Fruit fly (Drosophila melanogaster) whole organism, embryonic: ENCODE measurements around the gene CG34253.
A peak's percentile ranks its signal among the peaks of the same experiment; 100 is the strongest.

Experiments used
- Asciz ChIP-seq: fragments of 200-800 bp; sonication (Bioruptor generic); optimal IDR thresholded peaks from 2 replicates; lab custom pipeline; 2017; ENCODE audit warnings: missing biosample characterization, mild to moderate bottlenecking, missing genetic modification characterization, missing genetic modification reagents
- BEAF-32 ChIP-seq: fragments of 200-800 bp; sonication (Bioruptor generic); optimal IDR thresholded peaks from 3 replicates; lab custom pipeline; 2017; ENCODE audit warnings: missing biosample characterization, missing genetic modification characterization, mild to moderate bottlenecking, moderate library complexity, missing genetic modification reagents
- Bteb2 ChIP-seq: fragments of 200-800 bp; sonication (Bioruptor generic); optimal IDR thresholded peaks from 2 replicates; lab custom pipeline; 2016; ENCODE audit warnings: missing biosample characterization, missing genetic modification characterization
- CG10274 ChIP-seq: fragments of 200-800 bp; sonication (Bioruptor generic); optimal IDR thresholded peaks from 3 replicates; lab custom pipeline; 2017; ENCODE audit warnings: missing biosample characterization, mild to moderate bottlenecking, missing genetic modification characterization
- CG10543 ChIP-seq: fragments of 200-800 bp; sonication (Bioruptor generic); optimal IDR thresholded peaks from 3 replicates; lab custom pipeline; 2017; ENCODE audit warnings: missing biosample characterization, mild to moderate bottlenecking, missing genetic modification characterization, moderate library complexity
- CG11085 ChIP-seq: fragments of 200-800 bp; sonication (Bioruptor generic); IDR thresholded peaks from 2 replicates; pipeline ENCODE4 v1.3.6; 2022; ENCODE audit warnings: missing biosample characterization, missing genetic modification characterization
- CG11093 ChIP-seq: fragments of 200-800 bp; sonication (Bioruptor generic); IDR thresholded peaks from 3 replicates; pipeline ENCODE4 v1.3.6; 2022; ENCODE audit warnings: missing biosample characterization, missing genetic modification characterization
- CG11456 ChIP-seq: fragments of 200-800 bp; sonication (Bioruptor generic); IDR thresholded peaks from 3 replicates; pipeline ENCODE4 v1.3.6; 2022; ENCODE audit warnings: missing biosample characterization, missing genetic modification characterization
- CG11723 ChIP-seq: fragments of 200-800 bp; sonication (Bioruptor generic); optimal IDR thresholded peaks from 2 replicates; lab custom pipeline; 2017; ENCODE audit warnings: missing biosample characterization, mild to moderate bottlenecking, missing genetic modification characterization
- CG12219 ChIP-seq: fragments of 200-800 bp; sonication (Bioruptor generic); optimal IDR thresholded peaks from 3 replicates; lab custom pipeline; 2018; ENCODE audit warnings: missing biosample characterization, mild to moderate bottlenecking, missing genetic modification characterization
- CG12942 ChIP-seq: fragments of 200-800 bp; sonication (Bioruptor generic); optimal IDR thresholded peaks from 3 replicates; lab custom pipeline; 2016; ENCODE audit warnings: missing biosample characterization, missing genetic modification characterization
- CG15073 ChIP-seq: fragments of 200-800 bp; sonication (Bioruptor generic); optimal IDR thresholded peaks from 2 replicates; lab custom pipeline; 2016; ENCODE audit warnings: missing biosample characterization, missing genetic modification characterization
- CG17385 ChIP-seq: fragments of 200-800 bp; sonication (Bioruptor generic); optimal IDR thresholded peaks from 3 replicates; lab custom pipeline; 2018; ENCODE audit warnings: missing biosample characterization, mild to moderate bottlenecking, missing genetic modification characterization
- CG17612 ChIP-seq: fragments of 200-800 bp; sonication (Bioruptor generic); IDR thresholded peaks from 2 replicates; pipeline ENCODE4 v1.3.6; 2022; ENCODE audit warnings: missing biosample characterization, missing genetic modification characterization
- CG17829 ChIP-seq: fragments of 200-800 bp; optimal IDR thresholded peaks from 2 replicates; lab custom pipeline; 2019; ENCODE audit warnings: missing biosample characterization, mild to moderate bottlenecking, missing genetic modification characterization, moderate library complexity
- CG31441 ChIP-seq: fragments of 200-800 bp; sonication (Bioruptor generic); IDR thresholded peaks from 2 replicates; pipeline ENCODE4 v1.3.6; 2022; ENCODE audit warnings: missing biosample characterization, missing genetic modification characterization
- CG32532 ChIP-seq: fragments of 200-800 bp; sonication (Bioruptor generic); IDR thresholded peaks from 2 replicates; pipeline ENCODE4 v1.3.6; 2022; ENCODE audit warnings: missing biosample characterization, missing genetic modification characterization
- CG3995 ChIP-seq: fragments of 200-800 bp; sonication (Bioruptor generic); optimal IDR thresholded peaks from 3 replicates; lab custom pipeline; 2016; ENCODE audit warnings: missing biosample characterization, missing genetic modification characterization
- CG4282 ChIP-seq: fragments of 200-800 bp; sonication (Bioruptor generic); optimal IDR thresholded peaks from 2 replicates; lab custom pipeline; 2016; ENCODE audit warnings: missing biosample characterization, missing genetic modification characterization
- CG4854 ChIP-seq: fragments of 200-800 bp; sonication (Bioruptor generic); optimal IDR thresholded peaks from 2 replicates; lab custom pipeline; 2016; ENCODE audit warnings: missing biosample characterization, missing genetic modification characterization, inconsistent platforms
- CG6765 ChIP-seq: fragments of 200-800 bp; sonication (Bioruptor generic); optimal IDR thresholded peaks from 3 replicates; lab custom pipeline; 2017; ENCODE audit warnings: missing biosample characterization, mild to moderate bottlenecking, missing genetic modification characterization
- CG6854 ChIP-seq: fragments of 200-800 bp; sonication (Bioruptor generic); optimal IDR thresholded peaks from 3 replicates; lab custom pipeline; 2017; ENCODE audit warnings: missing biosample characterization, mild to moderate bottlenecking, missing genetic modification characterization
- CG8089 ChIP-seq: fragments of 200-800 bp; sonication (Bioruptor generic); optimal IDR thresholded peaks from 3 replicates; lab custom pipeline; 2016; ENCODE audit warnings: missing biosample characterization, missing genetic modification characterization
- CG8290 ChIP-seq, 3 experiments: fragments of 200-800 bp; sonication (Bioruptor generic); optimal IDR thresholded peaks; 2 replicates each; lab custom pipeline; 2016 to 2019; ENCODE audit warnings: missing biosample characterization in 3 of 3, missing genetic modification characterization in 3 of 3, mild to moderate bottlenecking in 2 of 3, moderate library complexity in 1 of 3
- Dll ChIP-seq: fragments of 200-800 bp; sonication (Bioruptor generic); IDR thresholded peaks from 4 replicates; pipeline ENCODE4 v1.3.6; 2022; ENCODE audit warnings: missing biosample characterization, missing genetic modification characterization; ENCODE audit not compliant: partially characterized antibody
- E2f2 ChIP-seq: fragments of 200-800 bp; sonication (Bioruptor generic); IDR thresholded peaks from 2 replicates; pipeline ENCODE4 v1.3.6; 2022; ENCODE audit warnings: missing biosample characterization, missing genetic modification characterization
- Eip74EF ChIP-seq, 2 experiments: fragments of 200-800 bp in 1 of 2; fragments of >200 bp in 1 of 2; sonication (Bioruptor generic) in 1 of 2; optimal IDR thresholded peaks; 2 replicates each; lab custom pipeline; 2017 to 2019; ENCODE audit warnings: missing biosample characterization in 2 of 2, missing genetic modification characterization in 2 of 2, mild to moderate bottlenecking in 1 of 2, moderate library complexity in 1 of 2
- H2.0 ChIP-seq: fragments of 200-800 bp; sonication (Bioruptor generic); IDR thresholded peaks from 2 replicates; pipeline ENCODE4 v1.3.6; 2022; ENCODE audit warnings: missing biosample characterization, missing genetic modification characterization
- HHEX ChIP-seq: fragments of 200-800 bp; sonication (Bioruptor generic); optimal IDR thresholded peaks from 3 replicates; lab custom pipeline; 2017; ENCODE audit warnings: missing biosample characterization, mild to moderate bottlenecking, missing genetic modification characterization, missing genetic modification reagents
- HLH4C ChIP-seq: fragments of 200-800 bp; sonication (Bioruptor generic); IDR thresholded peaks from 3 replicates; pipeline ENCODE4 v1.3.6; 2022; ENCODE audit warnings: missing biosample characterization, missing genetic modification characterization; ENCODE audit not compliant: partially characterized antibody
- Hr39 ChIP-seq: fragments of >200 bp; optimal IDR thresholded peaks from 2 replicates; lab custom pipeline; 2017
- MESR4 ChIP-seq: fragments of 200-800 bp; sonication (Bioruptor generic); optimal IDR thresholded peaks from 2 replicates; lab custom pipeline; 2018; ENCODE audit warnings: missing biosample characterization, mild to moderate bottlenecking, missing genetic modification characterization, moderate library complexity
- MTF-1 ChIP-seq: fragments of 200-800 bp; sonication (Bioruptor generic); optimal IDR thresholded peaks from 2 replicates; lab custom pipeline; 2018; ENCODE audit warnings: missing biosample characterization, mild to moderate bottlenecking, missing genetic modification characterization, borderline replicate concordance
- Ssrp ChIP-seq: fragments of 200-800 bp; sonication (Bioruptor generic); optimal IDR thresholded peaks from 2 replicates; lab custom pipeline; 2018; ENCODE audit warnings: missing biosample characterization, mild to moderate bottlenecking, missing genetic modification characterization, moderate library complexity
- Stat92E ChIP-seq, 3 experiments: fragments of >200 bp in 2 of 3; fragments of 200-800 bp in 1 of 3; sonication (Bioruptor generic) in 1 of 3; optimal IDR thresholded peaks; 2 replicates each; lab custom pipeline; 2017 to 2019; ENCODE audit warnings: missing biosample characterization in 3 of 3, missing genetic modification characterization in 3 of 3, mild to moderate bottlenecking in 1 of 3, moderate library complexity in 1 of 3
- Xbp1 ChIP-seq: fragments of 200-800 bp; sonication (Bioruptor generic); optimal IDR thresholded peaks from 3 replicates; lab custom pipeline; 2016; ENCODE audit warnings: missing biosample characterization, mild to moderate bottlenecking, missing genetic modification characterization
- cg ChIP-seq: fragments of 200-800 bp; sonication (Bioruptor generic); optimal IDR thresholded peaks from 3 replicates; lab custom pipeline; 2019; ENCODE audit warnings: missing biosample characterization, mild to moderate bottlenecking, missing genetic modification characterization, moderate library complexity
- crp ChIP-seq, 2 experiments: fragments of 200-800 bp; sonication (Bioruptor generic); optimal IDR thresholded peaks; 2 replicates in 1 of 2; 3 replicates in 1 of 2; lab custom pipeline; 2017; ENCODE audit warnings: missing biosample characterization in 2 of 2, missing genetic modification characterization in 2 of 2, mild to moderate bottlenecking in 1 of 2, moderate library complexity in 1 of 2
- dimm ChIP-seq: fragments of 200-800 bp; sonication (Bioruptor generic); IDR thresholded peaks from 2 replicates; pipeline ENCODE4 v1.3.6; 2022; ENCODE audit warnings: missing biosample characterization, missing genetic modification characterization
- dm ChIP-seq: fragments of 200-800 bp; sonication (Bioruptor generic); optimal IDR thresholded peaks from 3 replicates; lab custom pipeline; 2016; ENCODE audit warnings: missing biosample characterization, missing genetic modification characterization
- esg ChIP-seq: fragments of 200-800 bp; sonication (Bioruptor generic); conservative IDR thresholded peaks from 2 replicates; pipeline ENCODE4 v1.3.6; 2022; ENCODE audit warnings: missing biosample characterization, missing genetic modification characterization
- lilli ChIP-seq: fragments of 200-800 bp; sonication (Bioruptor generic); optimal IDR thresholded peaks from 3 replicates; lab custom pipeline; 2016; ENCODE audit warnings: missing biosample characterization, missing genetic modification characterization
- mam ChIP-seq: fragments of 200-800 bp; sonication (Bioruptor generic); optimal IDR thresholded peaks from 3 replicates; lab custom pipeline; 2016; ENCODE audit warnings: missing biosample characterization, missing genetic modification characterization
- nmo ChIP-seq: fragments of 200-800 bp; sonication (Bioruptor generic); optimal IDR thresholded peaks from 2 replicates; lab custom pipeline; 2018; ENCODE audit warnings: missing biosample characterization, mild to moderate bottlenecking, missing genetic modification characterization, moderate library complexity
- pb ChIP-seq: fragments of 200-800 bp; sonication (Bioruptor generic); optimal IDR thresholded peaks from 3 replicates; lab custom pipeline; 2016; ENCODE audit warnings: missing biosample characterization, missing genetic modification characterization
- sob ChIP-seq: fragments of 200-800 bp; sonication (Bioruptor generic); IDR thresholded peaks from 2 replicates; pipeline ENCODE4 v1.3.6; 2022; ENCODE audit warnings: missing biosample characterization, missing genetic modification characterization
- stc ChIP-seq: fragments of 200-800 bp; sonication (Bioruptor generic); IDR thresholded peaks from 2 replicates; pipeline ENCODE4 v1.3.6; 2022; ENCODE audit warnings: missing biosample characterization, missing genetic modification characterization
- tio ChIP-seq: fragments of 200-800 bp; sonication (Bioruptor generic); optimal IDR thresholded peaks from 2 replicates; lab custom pipeline; 2017; ENCODE audit warnings: missing biosample characterization, missing genetic modification characterization, inconsistent platforms
- vfl ChIP-seq: fragments of 200-800 bp; sonication (Bioruptor generic); optimal IDR thresholded peaks from 2 replicates; lab custom pipeline; 2016; ENCODE audit warnings: missing biosample characterization, missing genetic modification characterization
- wdn ChIP-seq: fragments of 200-800 bp; sonication (Bioruptor generic); IDR thresholded peaks from 2 replicates; pipeline ENCODE4 v1.3.6; 2022; ENCODE audit warnings: missing biosample characterization, missing genetic modification characterization
- zf30C ChIP-seq: fragments of 200-800 bp; sonication (Bioruptor generic); optimal IDR thresholded peaks from 3 replicates; lab custom pipeline; 2018; ENCODE audit warnings: missing biosample characterization, mild to moderate bottlenecking, missing genetic modification characterization

CG34253 gene

DNA sequence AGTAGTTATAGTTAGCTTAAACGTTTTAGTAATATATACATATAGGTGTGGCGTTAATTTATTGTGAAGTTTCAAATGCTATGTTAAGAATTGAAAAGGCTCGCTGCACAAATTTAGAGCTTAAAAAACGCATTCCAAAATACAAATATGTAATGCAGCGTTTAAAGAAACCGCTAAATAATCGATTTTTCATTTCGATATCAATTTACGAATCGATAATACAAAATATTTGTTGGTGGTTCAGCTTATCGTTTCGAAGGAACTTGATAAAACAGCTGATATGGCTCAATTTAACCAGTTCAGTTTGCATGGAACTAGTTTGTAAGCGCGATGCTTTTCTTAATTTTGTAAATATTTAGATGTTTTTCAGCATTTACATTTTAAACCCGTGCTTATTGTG lies 25.5 kb upstream of the CG34253 start, which contains the start of the genes CG32195 and CG7341 (continued):
- TF ChIP-seq CG11093: no peak
- TF ChIP-seq CG12219: no peak
- no peak for TF ChIP-seq dm (GFP tag; lab: Kevin White, UChicago)
- no peak for TF ChIP-seq Bteb2 (GFP tag; lab: Kevin White, UChicago)
- no peak for TF ChIP-seq CG3995 (GFP tag; lab: Kevin White, UChicago)
- no peak for TF ChIP-seq Asciz (GFP tag; lab: Kevin White, UChicago)
- no peak for TF ChIP-seq lilli
- TF ChIP-seq CG11085 (GFP tag; lab: Robert Waterston, UW): no peak
- no peak for TF ChIP-seq wdn (GFP tag; lab: Robert Waterston, UW)
- TF ChIP-seq tio: no peak
- TF ChIP-seq HHEX (GFP tag; lab: Kevin White, UChicago): no peak
- TF ChIP-seq Xbp1: no peak
- TF ChIP-seq CG6854 (GFP tag; lab: Kevin White, UChicago): no peak
- TF ChIP-seq esg (GFP tag; lab: Robert Waterston, UW): no peak
- no peak for TF ChIP-seq CG32532
- no peak for TF ChIP-seq CG31441 (GFP tag; lab: Robert Waterston, UW)
- no peak for TF ChIP-seq CG4854 (GFP tag; lab: Kevin White, UChicago)
- TF ChIP-seq Stat92E (GFP tag; optimal IDR thresholded peaks at IDR 0.05; lab: Kevin White, UChicago): peak in 1 of 3 experiments; percentile 8
- peak; percentile 24 for TF ChIP-seq CG17829 (tag; lab: Kevin White, UChicago)
- no peak for TF ChIP-seq sob (GFP tag; lab: Robert Waterston, UW)
- no peak for TF ChIP-seq CG17612 (GFP tag; lab: Robert Waterston, UW)
- TF ChIP-seq HLH4C (GFP tag; lab: Robert Waterston, UW): peak; percentile 88
- TF ChIP-seq CG17385 (GFP tag; lab: Kevin White, UChicago): no peak
- no peak for TF ChIP-seq dimm (GFP tag; lab: Robert Waterston, UW)
- no peak for TF ChIP-seq CG11456 (GFP tag; lab: Robert Waterston, UW)
- TF ChIP-seq CG15073: no peak
- peak; percentile 83 for TF ChIP-seq Dll (GFP tag; lab: Robert Waterston, UW)
- TF ChIP-seq CG11723 (GFP tag; lab: Kevin White, UChicago): no peak
- peak; percentile 71 to 91 for TF ChIP-seq crp (GFP tag; optimal IDR thresholded peaks at IDR 0.05; lab: Kevin White, UChicago)
- no peak for TF ChIP-seq CG10274 (GFP tag; lab: Kevin White, UChicago)
- no peak for TF ChIP-seq Eip74EF (GFP tag; optimal IDR thresholded peaks at IDR 0.05; lab: Kevin White, UChicago)
- TF ChIP-seq H2.0: no peak
- no peak for TF ChIP-seq stc (GFP tag; lab: Robert Waterston, UW)
- TF ChIP-seq MESR4: no peak
- no peak for TF ChIP-seq CG10543 (GFP tag; lab: Kevin White, UChicago)
- TF ChIP-seq vfl (GFP tag; lab: Kevin White, UChicago): no peak
- no peak for TF ChIP-seq nmo (GFP tag; lab: Kevin White, UChicago)
- TF ChIP-seq BEAF-32 (GFP tag; lab: Kevin White, UChicago): peak; percentile 46
- no peak for TF ChIP-seq zf30C (GFP tag; lab: Kevin White, UChicago)
- no peak for TF ChIP-seq pb (GFP tag; lab: Kevin White, UChicago)
- no peak for TF ChIP-seq MTF-1
- no peak for TF ChIP-seq CG8290 (GFP tag; optimal IDR thresholded peaks at IDR 0.05; lab: Kevin White, UChicago)
- no peak for TF ChIP-seq CG8290 (tag; optimal IDR thresholded peaks at IDR 0.05; lab: Kevin White, UChicago)
- peak; percentile 95 for TF ChIP-seq E2f2
- TF ChIP-seq mam (GFP tag; lab: Kevin White, UChicago): no peak
- no peak for TF ChIP-seq CG4282 (GFP tag; lab: Kevin White, UChicago)
- no peak for TF ChIP-seq CG6765
- no peak for TF ChIP-seq Hr39 (lab: Kevin White, UChicago)
- TF ChIP-seq CG8089: no peak
- no peak for TF ChIP-seq Ssrp
- TF ChIP-seq CG12942: no peak
- TF ChIP-seq cg (GFP tag; lab: Kevin White, UChicago): no peak
